Fruit fly (Drosophila melanogaster) whole organism, embryonic: ENCODE data around the gene CG45002.

Source experiments
- Atf3 ChIP-seq: fragments of 200-800 bp; sonication (Bioruptor generic); optimal IDR thresholded peaks from 3 replicates; lab custom pipeline; 2016; ENCODE audit warnings: missing biosample characterization, missing genetic modification characterization
- BEAF-32 ChIP-seq: fragments of 200-800 bp; sonication (Bioruptor generic); optimal IDR thresholded peaks from 3 replicates; lab custom pipeline; 2017; ENCODE audit warnings: missing biosample characterization, missing genetic modification characterization, mild to moderate bottlenecking, moderate library complexity, missing genetic modification reagents
- Bgb ChIP-seq: fragments of 200-800 bp; sonication (Bioruptor generic); IDR thresholded peaks from 2 replicates; pipeline ENCODE4 v1.3.6; 2022; ENCODE audit warnings: missing biosample characterization, missing genetic modification characterization; ENCODE audit not compliant: partially characterized antibody
- CG10267 ChIP-seq: fragments of 200-800 bp; sonication (Bioruptor generic); optimal IDR thresholded peaks from 2 replicates; lab custom pipeline; 2018; ENCODE audit warnings: missing biosample characterization, mild to moderate bottlenecking, missing genetic modification characterization, moderate library complexity
- CG11247 ChIP-seq: fragments of 200-800 bp; sonication (Bioruptor generic); IDR thresholded peaks from 2 replicates; pipeline ENCODE4 v1.3.6; 2022; ENCODE audit warnings: missing biosample characterization, missing genetic modification characterization
- CG12071 ChIP-seq: fragments of 200-800 bp; sonication (Bioruptor generic); optimal IDR thresholded peaks from 3 replicates; lab custom pipeline; 2018; ENCODE audit warnings: missing biosample characterization, mild to moderate bottlenecking, missing genetic modification characterization
- CG12155 ChIP-seq: fragments of 200-800 bp; sonication (Bioruptor generic); optimal IDR thresholded peaks from 3 replicates; lab custom pipeline; 2016; ENCODE audit warnings: missing biosample characterization, missing genetic modification characterization
- CG12659 ChIP-seq: fragments of 200-800 bp; sonication (Bioruptor generic); optimal IDR thresholded peaks from 3 replicates; lab custom pipeline; 2017; ENCODE audit warnings: mild to moderate bottlenecking, missing biosample characterization, missing genetic modification reagents, missing genetic modification characterization
- CG13287 ChIP-seq: fragments of 200-800 bp; sonication (Bioruptor generic); IDR thresholded peaks from 2 replicates; pipeline ENCODE4 v1.3.6; 2022; ENCODE audit warnings: missing biosample characterization, missing genetic modification characterization; ENCODE audit not compliant: partially characterized antibody
- CG14050 ChIP-seq: fragments of 200-800 bp; sonication (Bioruptor generic); IDR thresholded peaks from 3 replicates; pipeline ENCODE4 v1.3.6; 2022; ENCODE audit warnings: missing biosample characterization, missing genetic modification characterization
- CG14860 ChIP-seq: fragments of 200-800 bp; sonication (Bioruptor generic); IDR thresholded peaks from 3 replicates; pipeline ENCODE4 v1.3.6; 2022; ENCODE audit warnings: missing biosample characterization, missing genetic modification characterization; ENCODE audit not compliant: partially characterized antibody
- CG14965 ChIP-seq: fragments of 200-800 bp; sonication (Bioruptor generic); optimal IDR thresholded peaks from 2 replicates; lab custom pipeline; 2016; ENCODE audit warnings: missing biosample characterization, missing genetic modification characterization, borderline replicate concordance
- CG15011 ChIP-seq: fragments of 200-800 bp; sonication (Bioruptor generic); optimal IDR thresholded peaks from 3 replicates; lab custom pipeline; 2018; ENCODE audit warnings: missing biosample characterization, mild to moderate bottlenecking, missing genetic modification characterization
- CG15073 ChIP-seq: fragments of 200-800 bp; sonication (Bioruptor generic); optimal IDR thresholded peaks from 2 replicates; lab custom pipeline; 2016; ENCODE audit warnings: missing biosample characterization, missing genetic modification characterization
- CG1603 ChIP-seq: fragments of 200-800 bp; sonication (Bioruptor generic); optimal IDR thresholded peaks from 2 replicates; lab custom pipeline; 2019; ENCODE audit warnings: missing biosample characterization, mild to moderate bottlenecking, missing genetic modification characterization, moderate library complexity
- CG1647 ChIP-seq: fragments of 200-800 bp; sonication (Bioruptor generic); optimal IDR thresholded peaks from 3 replicates; lab custom pipeline; 2016; ENCODE audit warnings: missing biosample characterization, missing genetic modification characterization
- CG16813 ChIP-seq: fragments of 200-800 bp; sonication (Bioruptor generic); IDR thresholded peaks from 3 replicates; pipeline ENCODE4 v1.3.6; 2022; ENCODE audit warnings: missing biosample characterization, missing genetic modification characterization; ENCODE audit not compliant: partially characterized antibody
- CG18262 ChIP-seq: fragments of 200-800 bp; optimal IDR thresholded peaks from 3 replicates; lab custom pipeline; 2019; ENCODE audit warnings: missing biosample characterization, mild to moderate bottlenecking, missing genetic modification characterization, moderate library complexity
- CG1832 ChIP-seq: fragments of 200-800 bp; sonication (Bioruptor generic); optimal IDR thresholded peaks from 2 replicates; lab custom pipeline; 2017; ENCODE audit warnings: missing biosample characterization, mild to moderate bottlenecking, missing genetic modification characterization, inconsistent platforms
- CG30020 ChIP-seq: fragments of 200-800 bp; optimal IDR thresholded peaks from 2 replicates; lab custom pipeline; 2019; ENCODE audit warnings: missing biosample characterization, mild to moderate bottlenecking, missing genetic modification characterization, moderate library complexity
- CG3407 ChIP-seq: fragments of 200-800 bp; sonication (Bioruptor generic); optimal IDR thresholded peaks from 2 replicates; lab custom pipeline; 2018; ENCODE audit warnings: missing biosample characterization, mild to moderate bottlenecking, missing genetic modification characterization
- CG4424 ChIP-seq: fragments of 200-800 bp; sonication (Bioruptor generic); optimal IDR thresholded peaks from 3 replicates; lab custom pipeline; 2016; ENCODE audit warnings: missing biosample characterization, missing genetic modification characterization
- CG6791 ChIP-seq: fragments of 200-800 bp; sonication (Bioruptor generic); IDR thresholded peaks from 3 replicates; pipeline ENCODE4 v1.3.6; 2022; ENCODE audit warnings: missing biosample characterization, missing genetic modification characterization; ENCODE audit not compliant: partially characterized antibody
- CG7556 ChIP-seq: fragments of 200-800 bp; sonication (Bioruptor generic); optimal IDR thresholded peaks from 2 replicates; lab custom pipeline; 2017; ENCODE audit warnings: missing biosample characterization, mild to moderate bottlenecking, missing genetic modification characterization
- CG9215 ChIP-seq: fragments of 200-800 bp; sonication (Bioruptor generic); IDR thresholded peaks from 2 replicates; pipeline ENCODE4 v1.3.6; 2022; ENCODE audit warnings: missing biosample characterization, missing genetic modification characterization
- CG9797 ChIP-seq: fragments of 200-800 bp; sonication (Bioruptor generic); optimal IDR thresholded peaks from 3 replicates; lab custom pipeline; 2018; ENCODE audit warnings: missing biosample characterization, mild to moderate bottlenecking, missing genetic modification characterization
- Dp ChIP-seq: fragments of 200-800 bp; sonication (Bioruptor generic); optimal IDR thresholded peaks from 2 replicates; lab custom pipeline; 2018; ENCODE audit warnings: missing biosample characterization, mild to moderate bottlenecking, missing genetic modification characterization, moderate library complexity
- Dref ChIP-seq: fragments of 200-800 bp; sonication (Bioruptor generic); IDR thresholded peaks from 2 replicates; pipeline ENCODE4 v1.3.6; 2022; ENCODE audit warnings: missing biosample characterization, missing genetic modification characterization
- Hmx ChIP-seq: fragments of 200-800 bp; sonication (Bioruptor generic); optimal IDR thresholded peaks from 2 replicates; lab custom pipeline; 2016; ENCODE audit warnings: missing biosample characterization, missing genetic modification characterization
- MBD-R2 ChIP-seq: fragments of 200-800 bp; sonication (Bioruptor generic); IDR thresholded peaks from 2 replicates; pipeline ENCODE4 v1.3.6; 2022; ENCODE audit warnings: missing biosample characterization, missing genetic modification characterization
- Myb ChIP-seq: fragments of 200-800 bp; sonication (Bioruptor generic); optimal IDR thresholded peaks from 2 replicates; lab custom pipeline; 2016; ENCODE audit warnings: missing biosample characterization, missing genetic modification characterization
- NfI ChIP-seq: fragments of 200-800 bp; sonication (Bioruptor generic); optimal IDR thresholded peaks from 3 replicates; lab custom pipeline; 2018; ENCODE audit warnings: missing biosample characterization, mild to moderate bottlenecking, missing genetic modification characterization, moderate library complexity
- Oli ChIP-seq: fragments of 200-800 bp; sonication (Bioruptor generic); optimal IDR thresholded peaks from 2 replicates; lab custom pipeline; 2018; ENCODE audit warnings: missing biosample characterization, mild to moderate bottlenecking, missing genetic modification characterization, moderate library complexity
- PHDP ChIP-seq: fragments of 200-800 bp; sonication (Bioruptor generic); optimal IDR thresholded peaks from 3 replicates; lab custom pipeline; 2018; ENCODE audit warnings: missing biosample characterization, mild to moderate bottlenecking, missing genetic modification characterization, moderate library complexity
- Scr ChIP-seq: fragments of 200-800 bp; sonication (Bioruptor generic); IDR thresholded peaks from 2 replicates; pipeline ENCODE4 v1.3.6; 2022; ENCODE audit warnings: missing biosample characterization, missing genetic modification characterization; ENCODE audit not compliant: partially characterized antibody
- Sin3A ChIP-seq: fragments of >200 bp; optimal IDR thresholded peaks from 2 replicates; lab custom pipeline; 2018
- Stat92E ChIP-seq, 3 experiments: fragments of >200 bp in 2 of 3; fragments of 200-800 bp in 1 of 3; sonication (Bioruptor generic) in 1 of 3; optimal IDR thresholded peaks; 2 replicates each; lab custom pipeline; 2017 to 2019; ENCODE audit warnings: missing biosample characterization in 3 of 3, missing genetic modification characterization in 3 of 3, mild to moderate bottlenecking in 1 of 3, moderate library complexity in 1 of 3
- al ChIP-seq: fragments of 200-800 bp; sonication (Bioruptor generic); IDR thresholded peaks from 2 replicates; pipeline ENCODE4 v1.3.6; 2022; ENCODE audit warnings: missing biosample characterization, missing genetic modification characterization
- br ChIP-seq: fragments of >200 bp; optimal IDR thresholded peaks from 2 replicates; lab custom pipeline; 2017
- bsh ChIP-seq, 2 experiments: fragments of 200-800 bp; sonication (Bioruptor generic); optimal IDR thresholded peaks; 2 replicates each; lab custom pipeline; 2017 to 2018; ENCODE audit warnings: mild to moderate bottlenecking in 2 of 2, missing biosample characterization in 2 of 2, missing genetic modification characterization in 2 of 2, moderate library complexity in 1 of 2
- chn ChIP-seq: fragments of 200-800 bp; sonication (Bioruptor generic); optimal IDR thresholded peaks from 2 replicates; lab custom pipeline; 2016; ENCODE audit warnings: missing biosample characterization, missing genetic modification characterization
- danr ChIP-seq: fragments of 200-800 bp; sonication (Bioruptor generic); IDR thresholded peaks from 2 replicates; pipeline ENCODE4 v1.3.6; 2022; ENCODE audit warnings: missing biosample characterization, missing genetic modification characterization
- dati ChIP-seq: fragments of 200-800 bp; sonication (Bioruptor generic); IDR thresholded peaks from 2 replicates; pipeline ENCODE4 v1.3.6; 2022; ENCODE audit warnings: missing biosample characterization, missing genetic modification characterization
- disco-r ChIP-seq: fragments of 200-800 bp; sonication (Bioruptor generic); optimal IDR thresholded peaks from 2 replicates; lab custom pipeline; 2016; ENCODE audit warnings: missing biosample characterization, missing genetic modification characterization
- exex ChIP-seq: fragments of 200-800 bp; sonication (Bioruptor generic); optimal IDR thresholded peaks from 4 replicates; lab custom pipeline; 2018; ENCODE audit warnings: missing biosample characterization, mild to moderate bottlenecking, missing genetic modification characterization, moderate library complexity
- kni ChIP-seq: fragments of 200-800 bp; sonication (Bioruptor generic); optimal IDR thresholded peaks from 3 replicates; lab custom pipeline; 2017; ENCODE audit warnings: mild to moderate bottlenecking, missing biosample characterization, missing genetic modification reagents, missing genetic modification characterization
- ranshi ChIP-seq: fragments of 200-800 bp; sonication (Bioruptor generic); IDR thresholded peaks from 2 replicates; pipeline ENCODE4 v1.3.6; 2022; ENCODE audit warnings: missing biosample characterization, missing genetic modification characterization
- repo ChIP-seq: fragments of 200-800 bp; sonication (Bioruptor generic); optimal IDR thresholded peaks from 2 replicates; lab custom pipeline; 2016; ENCODE audit warnings: missing biosample characterization, missing genetic modification characterization
- stwl ChIP-seq: fragments of 200-800 bp; sonication (Bioruptor generic); optimal IDR thresholded peaks from 3 replicates; lab custom pipeline; 2018; ENCODE audit warnings: missing biosample characterization, mild to moderate bottlenecking, missing genetic modification characterization, moderate library complexity
- tin ChIP-seq: fragments of 200-800 bp; sonication (Bioruptor generic); optimal IDR thresholded peaks from 3 replicates; lab custom pipeline; 2016; ENCODE audit warnings: missing biosample characterization, missing genetic modification characterization

Gene CG45002

DNA sequence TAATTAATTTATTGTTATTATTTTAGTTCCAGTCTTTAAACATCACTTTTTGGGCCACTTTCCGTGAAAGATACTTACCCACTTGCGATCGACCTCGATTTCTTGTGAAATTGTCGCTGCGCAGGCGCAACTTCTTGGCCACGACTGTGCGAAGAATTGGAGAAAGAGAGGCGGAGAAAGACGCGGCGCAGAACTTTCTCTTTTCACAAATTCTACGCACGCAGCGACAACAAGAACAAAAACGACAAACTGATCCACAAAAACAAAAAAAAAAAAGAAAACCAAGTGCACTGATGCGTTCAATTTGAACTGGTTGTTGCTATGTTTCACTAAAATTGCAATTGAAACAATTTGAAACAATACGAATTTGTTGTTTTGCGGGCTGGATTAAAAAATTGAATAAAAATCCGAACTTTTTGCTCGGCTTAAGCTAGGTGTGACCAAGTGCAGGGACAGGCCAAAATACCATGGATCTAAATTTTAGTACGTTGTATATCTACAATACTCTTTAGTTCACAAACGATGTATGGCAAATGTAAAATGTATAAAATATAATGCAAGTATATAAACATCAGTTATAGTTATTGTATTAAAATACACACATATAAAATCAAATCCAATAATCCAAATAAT lies 126.0 kb downstream of the CG45002 start, which contains the start of gene wus (continued):
- TF ChIP-seq CG7556 (GFP tag; lab: Kevin White, UChicago) (no peak), tin (GFP tag; lab: Kevin White, UChicago) (no peak), stwl (tag; lab: Kevin White, UChicago) (peak; percentile 55), CG13287 (GFP tag; lab: Robert Waterston, UW) (peak; percentile 41; the same call in 1 of the 2 replicates), al (GFP tag; lab: Robert Waterston, UW) (no peak), CG15011 (no peak), CG9797 (GFP tag; lab: Kevin White, UChicago) (peak; percentile 46), CG12155 (GFP tag; lab: Kevin White, UChicago) (no peak), CG10267 (tag; lab: Kevin White, UChicago) (no peak), CG6791 (no peak), Scr (0 out of 2 replicates have a peak, but pooled peaks have one; percentile 24), CG1832 (GFP tag; lab: Kevin White, UChicago) (no peak), CG11247 (GFP tag; lab: Robert Waterston, UW) (no peak), kni (GFP tag; lab: Kevin White, UChicago) (peak; percentile 17), danr (GFP tag; lab: Robert Waterston, UW) (no peak), CG1603 (tag; lab: Kevin White, UChicago) (peak; percentile 22), CG15073 (GFP tag; lab: Kevin White, UChicago) (peak; percentile 77), CG4424 (no peak), CG30020 (tag; lab: Kevin White, UChicago) (no peak), Oli (tag; lab: Kevin White, UChicago) (no peak), CG12071 (no peak), CG12659 (GFP tag; lab: Kevin White, UChicago) (peak; percentile 28), CG9215 (GFP tag; lab: Robert Waterston, UW) (no peak), Stat92E (GFP tag; optimal IDR thresholded peaks at IDR 0.05; lab: Kevin White, UChicago) (peak in 1 of 3 experiments; percentile 7), exex (tag; lab: Kevin White, UChicago) (no peak), Dp (GFP tag; lab: Kevin White, UChicago) (peak; percentile 59), MBD-R2 (GFP tag; lab: Robert Waterston, UW) (peak; percentile 17; the same call in 1 of the 2 replicates), dati (GFP tag; lab: Robert Waterston, UW) (no peak), CG3407 (GFP tag; lab: Kevin White, UChicago) (no peak), bsh (GFP tag; optimal IDR thresholded peaks at IDR 0.05; lab: Kevin White, UChicago) (peak in 1 of 2 experiments; percentile 28), ranshi (GFP tag; lab: Robert Waterston, UW) (no peak), CG14050 (GFP tag; lab: Robert Waterston, UW) (no peak), BEAF-32 (GFP tag; lab: Kevin White, UChicago) (peak; percentile 41)

DNA sequence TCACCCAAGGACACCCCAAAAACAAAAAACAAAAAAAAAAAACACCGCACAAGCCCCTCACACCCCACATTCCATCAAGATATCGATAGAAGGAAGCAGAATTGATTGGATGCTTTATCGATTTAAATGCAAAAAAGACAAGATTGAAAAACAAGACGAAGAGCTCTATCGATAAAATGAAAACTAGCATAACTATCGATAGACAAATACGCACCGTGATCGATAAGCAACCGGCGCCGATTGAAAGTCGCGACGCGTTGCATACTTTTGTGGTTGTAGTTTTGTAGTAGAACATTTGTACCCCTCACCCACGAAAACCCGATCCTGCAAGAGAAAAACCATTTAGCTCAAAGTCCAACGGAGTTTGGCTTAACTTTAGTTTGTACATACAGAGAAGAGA lies 129.8 kb downstream of the CG45002 start:
- TF ChIP-seq CG18262 (tag; lab: Kevin White, UChicago), result no peak
- no peak for TF ChIP-seq CG1647 (GFP tag; lab: Kevin White, UChicago)
- no peak for TF ChIP-seq br (lab: Kevin White, UChicago)
- no peak for TF ChIP-seq Atf3 (GFP tag; lab: Kevin White, UChicago)
- no peak for TF ChIP-seq Sin3A (lab: Kevin White, UChicago)
- no peak for TF ChIP-seq CG14965 (GFP tag; lab: Kevin White, UChicago)
- TF ChIP-seq NfI (GFP tag; lab: Kevin White, UChicago), result no peak
- no peak for TF ChIP-seq PHDP
- no peak for TF ChIP-seq repo (GFP tag; lab: Kevin White, UChicago)
- TF ChIP-seq Myb (GFP tag; lab: Kevin White, UChicago), result no peak
- TF ChIP-seq CG16813, result peak; percentile 60; the same call in 2 of the 3 replicates
- no peak for TF ChIP-seq disco-r
- peak; percentile 58; the same call in 2 of the 3 replicates for TF ChIP-seq CG14860 (GFP tag; lab: Robert Waterston, UW)
- TF ChIP-seq Dref, result peak; percentile 57
- peak; percentile 45; the same call in 1 of the 2 replicates for TF ChIP-seq Bgb (GFP tag; lab: Robert Waterston, UW)
- no peak for TF ChIP-seq chn
- no peak for TF ChIP-seq Hmx (GFP tag; lab: Kevin White, UChicago)
